Fruit fly (Drosophila melanogaster) whole organism, pupa: ENCODE measurements around the gene Chrac-16.

ENCODE experiments used
- CG10348 ChIP-seq: fragments of 200-800 bp; sonication (Bioruptor generic); IDR thresholded peaks from 2 replicates; pipeline ENCODE4 v1.3.6; 2022; ENCODE audit warnings: missing biosample characterization, missing genetic modification characterization
- CG12605 ChIP-seq: fragments of 200-800 bp; sonication (Bioruptor generic); IDR thresholded peaks from 2 replicates; pipeline ENCODE4 v1.3.6; 2022; ENCODE audit warnings: missing biosample characterization, missing genetic modification characterization
- CG13204 ChIP-seq: fragments of 200-800 bp; sonication (Bioruptor generic); optimal IDR thresholded peaks from 2 replicates; lab custom pipeline; 2018; ENCODE audit warnings: missing biosample characterization, mild to moderate bottlenecking, missing genetic modification characterization, moderate library complexity
- CG14655 ChIP-seq: fragments of 200-800 bp; sonication (Bioruptor generic); optimal IDR thresholded peaks from 3 replicates; lab custom pipeline; 2017; ENCODE audit warnings: mild to moderate bottlenecking, missing biosample characterization, missing genetic modification reagents, missing genetic modification characterization
- CG34367 ChIP-seq: fragments of 200-800 bp; sonication (Bioruptor generic); optimal IDR thresholded peaks from 2 replicates; lab custom pipeline; 2018; ENCODE audit warnings: missing biosample characterization, mild to moderate bottlenecking, missing genetic modification characterization
- CG4496 ChIP-seq: fragments of 200-800 bp; sonication (Bioruptor generic); IDR thresholded peaks from 3 replicates; pipeline ENCODE4 v1.3.6; 2022; ENCODE audit warnings: missing biosample characterization, missing genetic modification characterization
- CG8159 ChIP-seq: fragments of 200-800 bp; sonication (Bioruptor generic); optimal IDR thresholded peaks from 3 replicates; lab custom pipeline; 2018; ENCODE audit warnings: missing biosample characterization, mild to moderate bottlenecking, missing genetic modification characterization, moderate library complexity
- CG8301 ChIP-seq: fragments of 200-800 bp; sonication (Bioruptor generic); optimal IDR thresholded peaks from 2 replicates; lab custom pipeline; 2018; ENCODE audit warnings: missing biosample characterization, mild to moderate bottlenecking, missing genetic modification characterization
- CG9948 ChIP-seq: fragments of 200-800 bp; sonication (Bioruptor generic); optimal IDR thresholded peaks from 2 replicates; lab custom pipeline; 2018; ENCODE audit warnings: missing biosample characterization, mild to moderate bottlenecking, missing genetic modification characterization, moderate library complexity
- Ets98B ChIP-seq: fragments of 200-800 bp; sonication (Bioruptor generic); IDR thresholded peaks from 2 replicates; pipeline ENCODE4 v1.3.6; 2022; ENCODE audit warnings: missing biosample characterization, missing genetic modification characterization
- Pif1B ChIP-seq: fragments of 200-800 bp; sonication (Bioruptor generic); optimal IDR thresholded peaks from 3 replicates; lab custom pipeline; 2016; ENCODE audit warnings: missing biosample characterization, missing genetic modification characterization
- gl ChIP-seq: fragments of 200-800 bp; sonication (Bioruptor generic); optimal IDR thresholded peaks from 2 replicates; lab custom pipeline; 2018; ENCODE audit warnings: missing biosample characterization, mild to moderate bottlenecking, missing genetic modification characterization
- rn ChIP-seq: fragments of 200-800 bp; sonication (Bioruptor generic); IDR thresholded peaks from 2 replicates; pipeline ENCODE4 v1.3.6; 2022; ENCODE audit warnings: missing biosample characterization, missing genetic modification characterization

- TF ChIP-seq CG14655 (GFP tag; lab: Kevin White, UChicago) (no peak), CG8159 (tag; lab: Kevin White, UChicago) (no peak), Pif1B (no peak), CG8301 (tag; lab: Kevin White, UChicago) (no peak), gl (no peak), CG13204 (GFP tag; lab: Kevin White, UChicago) (no peak), CG9948 (tag; lab: Kevin White, UChicago) (no peak), rn (GFP tag; lab: Robert Waterston, UW) (no peak), Ets98B (GFP tag; lab: Robert Waterston, UW) (no peak), CG10348 (GFP tag; lab: Robert Waterston, UW) (no peak), CG34367 (tag; lab: Kevin White, UChicago) (no peak), CG4496 (GFP tag; lab: Robert Waterston, UW) (no peak), CG12605 (GFP tag; lab: Robert Waterston, UW) (no peak)
Observed at dm6 chrX:12056535-12056934, 38.8 kb upstream of the Chrac-16 start, which contains the start of gene Uch-L5R.
